Worm (Caenorhabditis elegans) whole organism, L1 larva: ENCODE measurements around the gene srt-15.
A peak's percentile ranks its signal among the peaks of the same experiment; 100 is the strongest.

ENCODE experiments used
- C04F5.9 ChIP-seq: sonication (generic microtip); optimal IDR thresholded peaks from 2 replicates; lab custom pipeline; 2016; ENCODE audit warnings: missing genetic modification characterization, missing compliant biosample characterization
- C34B4.2 ChIP-seq: sonication (generic microtip); optimal IDR thresholded peaks from 2 replicates; lab custom pipeline; 2017; ENCODE audit warnings: mild to moderate bottlenecking, missing genetic modification characterization, missing compliant biosample characterization
- ama-1 ChIP-seq: fragments of 150-350 bp; optimal IDR thresholded peaks from 2 replicates; lab custom pipeline; 2014
- blmp-1 ChIP-seq: fragments of 150-350 bp; optimal IDR thresholded peaks from 2 replicates; lab custom pipeline; 2014; ENCODE audit warnings: missing biosample characterization, missing genetic modification characterization
- ceh-63 ChIP-seq: fragments of 200-800 bp; sonication (Bioruptor generic); optimal IDR thresholded peaks from 2 replicates; lab custom pipeline; 2018; ENCODE audit warnings: mild to moderate bottlenecking, missing genetic modification characterization, missing compliant biosample characterization
- ceh-82 ChIP-seq, 3 experiments: fragments of 150-350 bp in 1 of 3; sonication (generic microtip) in 2 of 3; optimal IDR thresholded peaks; 2 replicates each; lab custom pipeline; 2014 to 2017; ENCODE audit warnings: missing biosample characterization in 3 of 3, missing genetic modification characterization in 3 of 3
- ceh-88 ChIP-seq: fragments of 200-800 bp; sonication (Bioruptor generic); IDR thresholded peaks from 2 replicates; pipeline ENCODE4 v1.3.6; 2022; ENCODE audit warnings: missing genetic modification characterization, missing compliant biosample characterization
- ceh-90 ChIP-seq: sonication (generic microtip); optimal IDR thresholded peaks from 2 replicates; lab custom pipeline; 2016; ENCODE audit warnings: missing genetic modification characterization, missing compliant biosample characterization
- dpl-1 ChIP-seq, 3 experiments: fragments of 150-350 bp in 2 of 3; sonication (generic microtip) in 1 of 3; optimal IDR thresholded peaks; 2 replicates each; lab custom pipeline; 2014 to 2017; ENCODE audit warnings: missing biosample characterization in 3 of 3, missing genetic modification characterization in 3 of 3, missing genetic modification reagents in 3 of 3
- dsc-1 ChIP-seq: sonication (generic microtip); optimal IDR thresholded peaks from 2 replicates; lab custom pipeline; 2016; ENCODE audit warnings: mild to moderate bottlenecking, missing genetic modification characterization, missing compliant biosample characterization
- efl-1 ChIP-seq, 4 experiments: fragments of 150-350 bp; optimal IDR thresholded peaks in 3 of 4; peaks in 1 of 4; 1 replicate in 1 of 4; 2 replicates in 3 of 4; lab custom pipeline; 2014; ENCODE audit warnings: missing biosample characterization in 2 of 4, missing genetic modification characterization in 2 of 4, missing genetic modification reagents in 2 of 4
- efl-3 ChIP-seq: fragments of 200-800 bp; sonication (Bioruptor generic); optimal IDR thresholded peaks from 2 replicates; lab custom pipeline; 2018; ENCODE audit warnings: mild to moderate bottlenecking, missing genetic modification characterization, missing compliant biosample characterization
- egl-13 ChIP-seq: sonication (generic microtip); optimal IDR thresholded peaks from 2 replicates; lab custom pipeline; 2016; ENCODE audit warnings: missing genotype, missing genetic modification reagents, missing genetic modification characterization, missing compliant biosample characterization
- elt-2 ChIP-seq: sonication (generic microtip); optimal IDR thresholded peaks from 2 replicates; lab custom pipeline; 2016; ENCODE audit warnings: missing genetic modification characterization, mild to moderate bottlenecking, inconsistent platforms, missing compliant biosample characterization, missing genetic modification reagents
- ets-5 ChIP-seq: fragments of 200-800 bp; sonication (Bioruptor generic); IDR thresholded peaks from 2 replicates; pipeline ENCODE4 v1.3.6; 2022; ENCODE audit warnings: missing genetic modification characterization, missing compliant biosample characterization
- fos-1 ChIP-seq: fragments of 150-350 bp; optimal IDR thresholded peaks from 2 replicates; lab custom pipeline; 2014; ENCODE audit warnings: missing biosample characterization, missing genetic modification characterization
- hlh-4 ChIP-seq: sonication (generic microtip); optimal IDR thresholded peaks from 2 replicates; lab custom pipeline; 2016; ENCODE audit warnings: mild to moderate bottlenecking, missing genetic modification characterization, missing compliant biosample characterization
- hpl-2 ChIP-seq: fragments of 150-350 bp; optimal IDR thresholded peaks from 2 replicates; lab custom pipeline; 2014; ENCODE audit warnings: missing biosample characterization, missing genetic modification reagents, missing genetic modification characterization
- isw-1 ChIP-seq: fragments of 200-800 bp; sonication (Bioruptor generic); IDR thresholded peaks from 2 replicates; pipeline ENCODE4 v1.3.6; 2022; ENCODE audit warnings: missing genetic modification characterization, missing compliant biosample characterization
- lin-13 ChIP-seq: fragments of 150-350 bp; optimal IDR thresholded peaks from 2 replicates; lab custom pipeline; 2014; ENCODE audit warnings: missing biosample characterization, missing genetic modification reagents, missing genetic modification characterization
- lin-15B ChIP-seq: fragments of 150-350 bp; sonication (generic microtip); optimal IDR thresholded peaks from 3 replicates; lab custom pipeline; 2014; ENCODE audit warnings: missing biosample characterization, missing genetic modification characterization
- lin-35 ChIP-seq, 2 experiments: fragments of 150-350 bp; optimal IDR thresholded peaks; 2 replicates each; lab custom pipeline; 2014; ENCODE audit warnings: missing biosample characterization in 2 of 2, missing genetic modification characterization in 2 of 2, missing genetic modification reagents in 2 of 2
- lir-3 ChIP-seq: sonication (generic microtip); optimal IDR thresholded peaks from 2 replicates; lab custom pipeline; 2016; ENCODE audit warnings: mild to moderate bottlenecking, missing genetic modification characterization, moderate library complexity, missing compliant biosample characterization; ENCODE audit not compliant: poor library complexity
- mef-2 ChIP-seq: fragments of 150-350 bp; optimal IDR thresholded peaks from 2 replicates; lab custom pipeline; 2014; ENCODE audit warnings: missing biosample characterization, missing genetic modification characterization
- nhr-11 ChIP-seq: fragments of 150-350 bp; optimal IDR thresholded peaks from 2 replicates; lab custom pipeline; 2014; ENCODE audit warnings: missing biosample characterization, missing genetic modification characterization
- nhr-12 ChIP-seq: sonication (generic microtip); optimal IDR thresholded peaks from 2 replicates; lab custom pipeline; 2017; ENCODE audit warnings: missing biosample characterization, missing genetic modification characterization
- nhr-19 ChIP-seq: fragments of 200-800 bp; sonication (Bioruptor generic); conservative IDR thresholded peaks from 2 replicates; pipeline ENCODE4 v1.3.6; 2022; ENCODE audit warnings: missing genetic modification characterization, missing compliant biosample characterization
- nhr-20 ChIP-seq: sonication (generic microtip); optimal IDR thresholded peaks from 2 replicates; lab custom pipeline; 2016; ENCODE audit warnings: mild to moderate bottlenecking, missing genetic modification characterization, missing compliant biosample characterization
- nhr-71 ChIP-seq: sonication (generic microtip); optimal IDR thresholded peaks from 2 replicates; lab custom pipeline; 2016; ENCODE audit warnings: mild to moderate bottlenecking, missing genetic modification characterization, moderate library complexity, missing compliant biosample characterization
- nhr-76 ChIP-seq: sonication (generic microtip); optimal IDR thresholded peaks from 2 replicates; lab custom pipeline; 2017; ENCODE audit warnings: missing biosample characterization, missing genetic modification characterization
- nhr-84 ChIP-seq: sonication (generic microtip); optimal IDR thresholded peaks from 2 replicates; lab custom pipeline; 2017; ENCODE audit warnings: missing biosample characterization, missing genetic modification characterization
- nhr-85 ChIP-seq: sonication (generic microtip); peaks from one replicate; lab custom pipeline; 2016; ENCODE audit warnings: missing genetic modification characterization, inconsistent platforms, missing compliant biosample characterization
- nhr-90 ChIP-seq: sonication (generic microtip); optimal IDR thresholded peaks from 2 replicates; lab custom pipeline; 2016; ENCODE audit warnings: mild to moderate bottlenecking, missing genetic modification characterization, missing compliant biosample characterization; ENCODE audit not compliant: poor library complexity
- skn-1 ChIP-seq: fragments of 150-350 bp; optimal IDR thresholded peaks from 2 replicates; lab custom pipeline; 2014; ENCODE audit warnings: missing biosample characterization, missing genetic modification characterization
- snpc-4 ChIP-seq: fragments of 150-350 bp; optimal IDR thresholded peaks from 2 replicates; lab custom pipeline; 2014; ENCODE audit warnings: missing biosample characterization, missing genetic modification characterization
- snu-23 ChIP-seq: sonication (generic microtip); optimal IDR thresholded peaks from 2 replicates; lab custom pipeline; 2016; ENCODE audit warnings: missing genetic modification characterization, missing compliant biosample characterization
- tlp-1 ChIP-seq: fragments of 150-350 bp; optimal IDR thresholded peaks from 2 replicates; lab custom pipeline; 2014; ENCODE audit warnings: missing biosample characterization, missing genetic modification characterization
- unc-130 ChIP-seq: fragments of 150-350 bp; optimal IDR thresholded peaks from 2 replicates; lab custom pipeline; 2017; ENCODE audit warnings: missing biosample characterization, missing genetic modification characterization, inconsistent platforms
- unc-30 ChIP-seq: sonication (generic microtip); optimal IDR thresholded peaks from 2 replicates; lab custom pipeline; 2017; ENCODE audit warnings: missing biosample characterization, missing genetic modification characterization
- unc-98 ChIP-seq: fragments of 200-800 bp; sonication (Bioruptor generic); IDR thresholded peaks from 2 replicates; pipeline ENCODE4 v1.3.6; 2022; ENCODE audit warnings: missing genetic modification characterization, missing compliant biosample characterization
- ztf-11 ChIP-seq, 2 experiments: sonication (generic microtip); optimal IDR thresholded peaks; 2 replicates each; lab custom pipeline; 2016 to 2017; ENCODE audit warnings: missing genetic modification characterization in 2 of 2, missing biosample characterization in 1 of 2, missing compliant biosample characterization in 1 of 2
- ztf-4 ChIP-seq: fragments of 150-350 bp; optimal IDR thresholded peaks from 2 replicates; lab custom pipeline; 2014; ENCODE audit warnings: missing biosample characterization, missing genetic modification characterization

srt-15 gene

DNA sequence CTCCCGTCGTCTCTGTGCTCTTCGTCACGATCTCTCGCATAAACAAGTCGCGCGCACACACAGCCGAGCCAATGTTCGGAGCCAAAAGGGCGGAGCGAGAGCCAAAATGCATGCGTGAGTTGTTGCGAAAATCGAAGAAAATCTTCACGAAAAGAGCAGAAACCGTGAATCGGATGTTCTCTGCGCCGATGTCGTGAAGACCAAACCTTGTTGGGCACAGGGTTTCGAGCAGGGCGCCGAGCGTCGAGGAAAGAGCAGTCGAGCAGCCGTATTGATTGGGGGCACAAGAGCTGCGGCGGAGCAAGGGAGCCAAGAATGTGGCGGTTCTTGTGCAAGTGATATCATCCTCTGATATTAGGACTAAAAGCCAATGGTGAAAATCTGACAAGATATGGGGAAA, 15.6 kb downstream of the srt-15 start:
- no peak for TF ChIP-seq ama-1
- no peak for TF ChIP-seq hpl-2 (GFP tag; lab: Kevin White, UChicago)
- no peak for TF ChIP-seq nhr-71
- TF ChIP-seq hlh-4 (tag; lab: Kevin White, UChicago): no peak
- TF ChIP-seq efl-1 (optimal IDR thresholded peaks at IDR 0.05; lab: Kevin White, UChicago): no peak
- no peak for TF ChIP-seq efl-1 (GFP tag; optimal IDR thresholded peaks at IDR 0.05 in 1 of 2; lab: Kevin White, UChicago)
- no peak for TF ChIP-seq nhr-19 (GFP tag; lab: Robert Waterston, UW)
- TF ChIP-seq dsc-1 (tag; lab: Kevin White, UChicago): no peak
- no peak for TF ChIP-seq ceh-90 (tag; lab: Kevin White, UChicago)
- TF ChIP-seq ceh-88 (GFP tag; lab: Robert Waterston, UW): no peak
- no peak for TF ChIP-seq nhr-90
- TF ChIP-seq lir-3: no peak
- no peak for TF ChIP-seq nhr-11 (tag; lab: Kevin White, UChicago)
- no peak for TF ChIP-seq efl-3 (GFP tag; lab: Kevin White, UChicago)
- TF ChIP-seq dpl-1 (GFP tag; optimal IDR thresholded peaks at IDR 0.05; lab: Kevin White, UChicago): no peak
- no peak for TF ChIP-seq nhr-12 (tag; lab: Kevin White, UChicago)
- TF ChIP-seq ceh-63 (GFP tag; lab: Kevin White, UChicago): no peak
- TF ChIP-seq ztf-11 (tag; optimal IDR thresholded peaks at IDR 0.05; lab: Kevin White, UChicago): no peak
- no peak for TF ChIP-seq nhr-76 (tag; lab: Kevin White, UChicago)
- TF ChIP-seq ets-5: no peak
- no peak for TF ChIP-seq egl-13

DNA sequence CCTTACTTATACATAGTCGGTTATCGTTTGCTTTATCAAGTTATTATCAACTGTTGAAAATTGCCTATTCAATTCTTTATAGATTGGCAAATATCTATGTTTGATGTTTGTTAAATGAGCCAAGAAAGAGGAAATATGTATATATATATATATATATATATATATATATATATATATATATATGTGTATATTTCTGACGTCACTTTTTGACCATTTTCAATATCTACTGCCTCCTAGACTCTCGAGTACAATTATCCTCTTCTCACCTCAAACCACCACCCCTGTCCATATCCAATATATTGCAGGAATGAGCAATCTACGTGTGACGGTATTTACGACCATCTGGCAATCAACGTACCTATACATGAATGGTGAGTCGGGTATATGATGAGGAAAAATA, 17.1 kb downstream of the srt-15 start, which contains the start of gene F59D6.1:
Gene F59D6.1, plus strand, starts transcription at position 301 of the 400 bp plus-strand sequence.
- TF ChIP-seq unc-130 (tag; lab: Kevin White, UChicago) (no peak), lin-15B (tag; lab: Kevin White, UChicago) (no peak), ztf-4 (tag; lab: Kevin White, UChicago) (no peak), fos-1 (tag; lab: Kevin White, UChicago) (no peak), dpl-1 (GFP tag; optimal IDR thresholded peaks at IDR 0.05; lab: Kevin White, UChicago) (no peak)

DNA sequence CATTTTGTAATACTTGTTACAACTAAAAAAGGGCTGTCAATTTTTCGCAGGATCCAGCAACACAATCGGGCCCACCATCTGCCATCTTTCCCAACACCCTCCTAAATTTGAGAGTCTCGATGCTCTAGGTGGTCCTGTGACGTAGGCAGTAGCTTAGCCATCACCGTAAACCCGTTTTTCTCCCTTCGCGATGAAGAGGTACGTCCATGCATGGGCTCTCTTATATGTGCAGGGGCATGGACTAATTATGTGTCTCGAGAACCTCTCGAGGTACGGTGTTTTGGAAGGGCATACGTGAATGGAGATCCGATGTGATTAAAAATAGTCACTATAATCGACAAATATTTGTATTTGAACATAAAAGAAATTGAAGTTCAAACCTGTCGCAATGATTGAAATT, 21.0 kb downstream of the srt-15 start:
- no peak for TF ChIP-seq isw-1 (GFP tag; lab: Robert Waterston, UW)
- no peak for TF ChIP-seq tlp-1 (tag; lab: Kevin White, UChicago)
- no peak for TF ChIP-seq skn-1
- no peak for TF ChIP-seq unc-30 (tag; lab: Kevin White, UChicago)
- no peak for TF ChIP-seq ztf-4 (tag; lab: Kevin White, UChicago)
- no peak for TF ChIP-seq dpl-1 (GFP tag; optimal IDR thresholded peaks at IDR 0.05; lab: Kevin White, UChicago)
- TF ChIP-seq nhr-90: no peak
- no peak for TF ChIP-seq C04F5.9 (tag; lab: Kevin White, UChicago)
- TF ChIP-seq unc-98: no peak
- TF ChIP-seq lin-13 (GFP tag; lab: Kevin White, UChicago): no peak

DNA sequence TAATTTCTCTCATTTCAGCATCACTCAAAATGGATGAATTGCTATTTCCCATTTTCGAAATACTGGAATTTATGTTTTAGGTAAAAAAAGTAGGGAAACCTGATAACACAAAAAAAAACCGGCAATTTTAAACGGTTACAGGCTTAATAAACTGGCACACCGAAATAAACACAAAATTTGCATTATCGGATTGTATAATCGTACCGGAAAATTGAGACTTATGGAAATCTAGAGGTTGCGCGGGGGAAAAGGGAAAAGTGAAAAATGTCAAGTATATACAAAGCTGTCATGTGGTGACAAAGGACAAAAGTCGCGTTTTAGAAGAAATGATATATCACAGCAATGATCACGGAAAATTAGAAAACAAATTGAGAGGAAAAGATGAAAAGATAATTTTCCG, 22.7 kb downstream of the srt-15 start, which contains the start of gene chpf-2:
Gene chpf-2, minus strand, starts transcription at position 101 of the 400 bp plus-strand sequence.
- TF ChIP-seq lir-3: no peak
- no peak for TF ChIP-seq C34B4.2 (tag; lab: Kevin White, UChicago)
- TF ChIP-seq snpc-4 (tag; lab: Kevin White, UChicago): no peak
- peak; percentile 17 for TF ChIP-seq nhr-85 (tag; lab: Kevin White, UChicago)
- no peak for TF ChIP-seq lin-13 (GFP tag; lab: Kevin White, UChicago)
- TF ChIP-seq ets-5: no peak
- TF ChIP-seq nhr-71: no peak
- peak; percentile 37 for TF ChIP-seq nhr-20 (tag; lab: Kevin White, UChicago)
- peak; percentile 14 for TF ChIP-seq snu-23
- no peak for TF ChIP-seq ceh-82 (tag; optimal IDR thresholded peaks at IDR 0.05; lab: Kevin White, UChicago)
- TF ChIP-seq blmp-1 (tag; lab: Kevin White, UChicago): peak; percentile 74
- no peak for TF ChIP-seq nhr-84 (tag; lab: Kevin White, UChicago)
- TF ChIP-seq elt-2 (tag; lab: Kevin White, UChicago): no peak
- TF ChIP-seq egl-13: no peak
- peak in 1 of 2 experiments; percentile 11 for TF ChIP-seq lin-35 (GFP tag; optimal IDR thresholded peaks at IDR 0.05; lab: Kevin White, UChicago)
- TF ChIP-seq mef-2: no peak
